Fruit fly (Drosophila melanogaster) whole organism, embryonic: ENCODE results near the gene neur.

ENCODE experiments used
- Awh ChIP-seq: fragments of 200-800 bp; sonication (Bioruptor generic); IDR thresholded peaks from 2 replicates; pipeline ENCODE4, ENCODE4 v1.3.6; 2022; ENCODE audit warnings: missing biosample characterization, missing genetic modification characterization
- Blimp-1 ChIP-seq: fragments of 200-800 bp; sonication (Bioruptor generic); optimal IDR thresholded peaks from 3 replicates; lab custom pipeline; 2018; ENCODE audit warnings: missing biosample characterization, missing genetic modification characterization, mild to moderate bottlenecking, moderate library complexity, missing genetic modification reagents
- CG10321 ChIP-seq: fragments of 200-800 bp; sonication (Bioruptor generic); IDR thresholded peaks from 2 replicates; pipeline ENCODE4 v1.3.6; 2022; ENCODE audit warnings: missing biosample characterization, missing genetic modification characterization
- CG10543 ChIP-seq: fragments of 200-800 bp; sonication (Bioruptor generic); optimal IDR thresholded peaks from 3 replicates; lab custom pipeline; 2017; ENCODE audit warnings: missing biosample characterization, mild to moderate bottlenecking, missing genetic modification characterization, moderate library complexity
- CG11247 ChIP-seq: fragments of 200-800 bp; sonication (Bioruptor generic); IDR thresholded peaks from 2 replicates; pipeline ENCODE4 v1.3.6; 2022; ENCODE audit warnings: missing biosample characterization, missing genetic modification characterization
- CG12236 ChIP-seq: fragments of 200-800 bp; sonication (Bioruptor generic); optimal IDR thresholded peaks from 2 replicates; lab custom pipeline; 2016; ENCODE audit warnings: missing biosample characterization, missing genetic modification characterization
- CG12299 ChIP-seq: fragments of 200-800 bp; sonication (Bioruptor generic); optimal IDR thresholded peaks from 2 replicates; lab custom pipeline; 2018; ENCODE audit warnings: missing biosample characterization, mild to moderate bottlenecking, missing genetic modification characterization
- CG14710 ChIP-seq: fragments of 200-800 bp; sonication (Bioruptor generic); optimal IDR thresholded peaks from 3 replicates; lab custom pipeline; 2019; ENCODE audit warnings: missing biosample characterization, mild to moderate bottlenecking, missing genetic modification characterization, moderate library complexity
- CG17385 ChIP-seq: fragments of 200-800 bp; sonication (Bioruptor generic); optimal IDR thresholded peaks from 3 replicates; lab custom pipeline; 2018; ENCODE audit warnings: missing biosample characterization, mild to moderate bottlenecking, missing genetic modification characterization
- CG18011 ChIP-seq: fragments of 200-800 bp; sonication (Bioruptor generic); optimal IDR thresholded peaks from 2 replicates; lab custom pipeline; 2017; ENCODE audit warnings: missing biosample characterization, missing genetic modification characterization, mild to moderate bottlenecking, moderate library complexity, missing genotype
- CG3281 ChIP-seq: fragments of 200-800 bp; sonication (Bioruptor generic); optimal IDR thresholded peaks from 3 replicates; lab custom pipeline; 2017; ENCODE audit warnings: missing biosample characterization, mild to moderate bottlenecking, missing genetic modification characterization
- CG4328 ChIP-seq: fragments of 200-800 bp; sonication (Bioruptor generic); optimal IDR thresholded peaks from 3 replicates; lab custom pipeline; 2017; ENCODE audit warnings: missing biosample characterization, missing genetic modification reagents, missing genetic modification characterization
- CG4360 ChIP-seq: fragments of 200-800 bp; sonication (Bioruptor generic); IDR thresholded peaks from 2 replicates; pipeline ENCODE4 v1.3.6; 2022; ENCODE audit warnings: missing biosample characterization, missing genetic modification characterization
- CG8924 ChIP-seq: fragments of 200-800 bp; optimal IDR thresholded peaks from 3 replicates; lab custom pipeline; 2019; ENCODE audit warnings: missing biosample characterization, mild to moderate bottlenecking, missing genetic modification characterization, moderate library complexity
- H2.0 ChIP-seq: fragments of 200-800 bp; sonication (Bioruptor generic); IDR thresholded peaks from 2 replicates; pipeline ENCODE4 v1.3.6; 2022; ENCODE audit warnings: missing biosample characterization, missing genetic modification characterization
- HLHmδ ChIP-seq: fragments of 200-800 bp; sonication (Bioruptor generic); optimal IDR thresholded peaks from 2 replicates; lab custom pipeline; 2018; ENCODE audit warnings: missing biosample characterization, mild to moderate bottlenecking, missing genetic modification characterization, moderate library complexity
- Sry-δ ChIP-seq: fragments of 200-800 bp; sonication (Bioruptor generic); optimal IDR thresholded peaks from 2 replicates; lab custom pipeline; 2016; ENCODE audit warnings: missing biosample characterization, missing genetic modification characterization
- ase ChIP-seq: fragments of 200-800 bp; sonication (Bioruptor generic); IDR thresholded peaks from 3 replicates; pipeline ENCODE4 v1.3.6; 2022; ENCODE audit warnings: missing biosample characterization, missing genetic modification characterization
- bcd ChIP-seq: fragments of 200-800 bp; sonication (Bioruptor generic); optimal IDR thresholded peaks from 2 replicates; lab custom pipeline; 2017; ENCODE audit warnings: missing biosample characterization, mild to moderate bottlenecking, missing genetic modification characterization
- btn ChIP-seq: fragments of 200-800 bp; sonication (Bioruptor generic); optimal IDR thresholded peaks from 2 replicates; lab custom pipeline; 2016; ENCODE audit warnings: missing biosample characterization, missing genetic modification characterization
- crc ChIP-seq: fragments of 200-800 bp; sonication (Bioruptor generic); optimal IDR thresholded peaks from 2 replicates; lab custom pipeline; 2016; ENCODE audit warnings: missing biosample characterization, missing genetic modification characterization
- da ChIP-seq: fragments of 200-800 bp; sonication (Bioruptor generic); optimal IDR thresholded peaks from 2 replicates; lab custom pipeline; 2016; ENCODE audit warnings: missing biosample characterization, missing genetic modification characterization
- danr ChIP-seq: fragments of 200-800 bp; sonication (Bioruptor generic); IDR thresholded peaks from 2 replicates; pipeline ENCODE4 v1.3.6; 2022; ENCODE audit warnings: missing biosample characterization, missing genetic modification characterization
- dysf ChIP-seq: fragments of 200-800 bp; sonication (Bioruptor generic); IDR thresholded peaks from 3 replicates; pipeline ENCODE4 v1.3.6; 2022; ENCODE audit warnings: missing biosample characterization, missing genetic modification characterization
- fd64A ChIP-seq: fragments of 200-800 bp; sonication (Bioruptor generic); optimal IDR thresholded peaks from 3 replicates; lab custom pipeline; 2018; ENCODE audit warnings: missing biosample characterization, mild to moderate bottlenecking, missing genetic modification characterization
- fu2 ChIP-seq: fragments of 200-800 bp; sonication (Bioruptor generic); optimal IDR thresholded peaks from 2 replicates; lab custom pipeline; 2016; ENCODE audit warnings: missing biosample characterization, missing genetic modification characterization
- gce ChIP-seq: fragments of 200-800 bp; sonication (Bioruptor generic); IDR thresholded peaks from 3 replicates; pipeline ENCODE4 v1.3.6; 2022; ENCODE audit warnings: missing biosample characterization, missing genetic modification characterization
- gsb ChIP-seq: fragments of 200-800 bp; sonication (Bioruptor generic); IDR thresholded peaks from 2 replicates; pipeline ENCODE4 v1.3.6; 2022; ENCODE audit warnings: missing biosample characterization, missing genetic modification characterization
- h ChIP-seq: fragments of >200 bp; optimal IDR thresholded peaks from 2 replicates; lab custom pipeline; 2017
- ham ChIP-seq: fragments of 200-800 bp; sonication (Bioruptor generic); IDR thresholded peaks from 2 replicates; pipeline ENCODE4 v1.3.6; 2022; ENCODE audit warnings: missing biosample characterization, missing genetic modification characterization
- lilli ChIP-seq: fragments of 200-800 bp; sonication (Bioruptor generic); optimal IDR thresholded peaks from 3 replicates; lab custom pipeline; 2016; ENCODE audit warnings: missing biosample characterization, missing genetic modification characterization
- lmd ChIP-seq: fragments of 200-800 bp; sonication (Bioruptor generic); IDR thresholded peaks from 2 replicates; pipeline ENCODE4 v1.3.6; 2022; ENCODE audit warnings: missing biosample characterization, missing genetic modification characterization
- odd ChIP-seq: fragments of 200-800 bp; sonication (Bioruptor generic); optimal IDR thresholded peaks from 2 replicates; lab custom pipeline; 2017; ENCODE audit warnings: missing biosample characterization, mild to moderate bottlenecking, missing genetic modification characterization
- prd ChIP-seq, 3 experiments: fragments of >200 bp in 2 of 3; fragments of 200-800 bp in 1 of 3; sonication (Bioruptor generic) in 1 of 3; optimal IDR thresholded peaks in 2 of 3; IDR thresholded peaks in 1 of 3; 2 replicates in 2 of 3; 3 replicates in 1 of 3; pipeline versions ENCODE4 v1.3.6 to Lab custom; 2017 to 2022; ENCODE audit warnings: missing biosample characterization in 1 of 3, missing genetic modification characterization in 1 of 3
- sisA ChIP-seq: fragments of 200-800 bp; sonication (Bioruptor generic); IDR thresholded peaks from 2 replicates; pipeline ENCODE4 v1.3.6; 2022; ENCODE audit warnings: missing biosample characterization, missing genetic modification characterization
- sna ChIP-seq: fragments of 200-800 bp; sonication (Bioruptor generic); IDR thresholded peaks from 2 replicates; pipeline ENCODE4 v1.3.6; 2022; ENCODE audit warnings: missing biosample characterization, missing genetic modification characterization; ENCODE audit not compliant: partially characterized antibody
- sqz ChIP-seq: fragments of 200-800 bp; sonication (Bioruptor generic); optimal IDR thresholded peaks from 3 replicates; lab custom pipeline; 2018; ENCODE audit warnings: missing biosample characterization, mild to moderate bottlenecking, missing genetic modification characterization
- tna ChIP-seq: fragments of 200-800 bp; sonication (Bioruptor generic); IDR thresholded peaks from 2 replicates; pipeline ENCODE4 v1.3.6; 2022; ENCODE audit warnings: missing biosample characterization, missing genetic modification characterization; ENCODE audit not compliant: partially characterized antibody
- zen ChIP-seq: fragments of 200-800 bp; sonication (Bioruptor generic); optimal IDR thresholded peaks from 3 replicates; lab custom pipeline; 2018; ENCODE audit warnings: missing biosample characterization, mild to moderate bottlenecking, missing genetic modification characterization, moderate library complexity
- zen2 ChIP-seq: fragments of 200-800 bp; sonication (Bioruptor generic); IDR thresholded peaks from 3 replicates; pipeline ENCODE4 v1.3.6; 2022; ENCODE audit warnings: missing biosample characterization, missing genetic modification characterization; ENCODE audit not compliant: partially characterized antibody
- zf30C ChIP-seq: fragments of 200-800 bp; sonication (Bioruptor generic); optimal IDR thresholded peaks from 3 replicates; lab custom pipeline; 2018; ENCODE audit warnings: missing biosample characterization, mild to moderate bottlenecking, missing genetic modification characterization

Gene neur

dm6 chr3R:8978768-8979167, 60.5 kb downstream of the neur start (continued):
- TF ChIP-seq prd (optimal IDR thresholded peaks at IDR 0.05; lab: Kevin White, UChicago) = no peak
- TF ChIP-seq prd (GFP tag; IDR thresholded peaks at IDR 0.05; lab: Robert Waterston, UW) = peak; percentile 56
- TF ChIP-seq Sry-δ (GFP tag; lab: Kevin White, UChicago) = no peak
- no peak for TF ChIP-seq danr (GFP tag; lab: Robert Waterston, UW)
- TF ChIP-seq zen2 (GFP tag; lab: Robert Waterston, UW) = no peak
- no peak for TF ChIP-seq sqz (GFP tag; lab: Kevin White, UChicago)
- no peak for TF ChIP-seq CG10543
- TF ChIP-seq da (GFP tag; lab: Kevin White, UChicago) = no peak
- TF ChIP-seq CG12299 (tag; lab: Kevin White, UChicago) = no peak
- no peak for TF ChIP-seq lilli (GFP tag; lab: Kevin White, UChicago)
- TF ChIP-seq CG17385 (GFP tag; lab: Kevin White, UChicago) = peak; percentile 16
- TF ChIP-seq CG10321 (GFP tag; lab: Robert Waterston, UW) = no peak
- TF ChIP-seq dysf (GFP tag; lab: Robert Waterston, UW) = no peak; the same call in 2 of the 3 replicates
- no peak for TF ChIP-seq CG4328 (GFP tag; lab: Kevin White, UChicago)
- peak; percentile 53; the same call in 1 of the 2 replicates for TF ChIP-seq Awh
- TF ChIP-seq CG12236 (GFP tag; lab: Kevin White, UChicago) = no peak
- TF ChIP-seq CG3281 (GFP tag; lab: Kevin White, UChicago) = no peak
- TF ChIP-seq HLHmδ (GFP tag; lab: Kevin White, UChicago) = no peak
- TF ChIP-seq fu2 (GFP tag; lab: Kevin White, UChicago) = no peak
- peak; percentile 23; the same call in 1 of the 3 replicates for TF ChIP-seq ase
- peak; percentile 34; the same call in 1 of the 2 replicates for TF ChIP-seq lmd (GFP tag; lab: Robert Waterston, UW)
- TF ChIP-seq h (lab: Kevin White, UChicago) = no peak
- TF ChIP-seq CG18011 = no peak
- no peak for TF ChIP-seq crc
- TF ChIP-seq fd64A (GFP tag; lab: Kevin White, UChicago) = no peak
- TF ChIP-seq zf30C = no peak
- TF ChIP-seq CG8924 (tag; lab: Kevin White, UChicago) = peak; percentile 1
- no peak for TF ChIP-seq H2.0 (GFP tag; lab: Robert Waterston, UW)
- TF ChIP-seq CG11247 (GFP tag; lab: Robert Waterston, UW) = no peak
- peak; percentile 62; the same call in 1 of the 3 replicates for TF ChIP-seq gce (GFP tag; lab: Robert Waterston, UW)
- no peak for TF ChIP-seq zen (tag; lab: Kevin White, UChicago)
- TF ChIP-seq sisA = peak; percentile 40
- no peak for TF ChIP-seq ham (GFP tag; lab: Robert Waterston, UW)
- no peak for TF ChIP-seq btn (GFP tag; lab: Kevin White, UChicago)
- peak; percentile 12 for TF ChIP-seq bcd
- TF ChIP-seq CG4360 (GFP tag; lab: Robert Waterston, UW) = no peak
- TF ChIP-seq sna (GFP tag; lab: Robert Waterston, UW) = no peak
- TF ChIP-seq Blimp-1 (GFP tag; lab: Kevin White, UChicago) = peak; percentile 79
- TF ChIP-seq odd (GFP tag; lab: Kevin White, UChicago) = no peak
- TF ChIP-seq CG14710 (tag; lab: Kevin White, UChicago) = peak; percentile 22
- no peak for TF ChIP-seq gsb
- no peak for TF ChIP-seq tna (GFP tag; lab: Robert Waterston, UW)
